Worm (Caenorhabditis elegans) whole organism, L4 larva: Measurements from ENCODE around the gene srxa-8.

Experiments used
- D1046.2 ChIP-seq: fragments of 200-800 bp; sonication (Bioruptor generic); IDR thresholded peaks from 2 replicates; pipeline ENCODE4 v1.3.6; 2022; ENCODE audit warnings: missing genetic modification characterization, missing compliant biosample characterization
- F26F4.8 ChIP-seq: fragments of 200-800 bp; sonication (Bioruptor generic); conservative IDR thresholded peaks from 2 replicates; pipeline ENCODE4 v1.3.6; 2022; ENCODE audit warnings: missing genetic modification characterization, missing compliant biosample characterization
- T20F7.1 ChIP-seq: fragments of 200-800 bp; sonication (Bioruptor generic); optimal IDR thresholded peaks from 2 replicates; lab custom pipeline; 2018; ENCODE audit warnings: mild to moderate bottlenecking, missing genetic modification characterization, missing compliant biosample characterization
- Y105C5A.15 ChIP-seq: fragments of 200-800 bp; sonication (Bioruptor generic); IDR thresholded peaks from 2 replicates; pipeline ENCODE4 v1.3.6; 2022; ENCODE audit warnings: missing genetic modification characterization, missing compliant biosample characterization
- Y5F2A.4 ChIP-seq: fragments of 200-800 bp; sonication (Bioruptor generic); optimal IDR thresholded peaks from 2 replicates; lab custom pipeline; 2018; ENCODE audit warnings: mild to moderate bottlenecking, missing genetic modification characterization, missing compliant biosample characterization
- ZK546.5 ChIP-seq, 2 experiments: sonication (generic microtip); optimal IDR thresholded peaks; 2 replicates each; lab custom pipeline; 2017; ENCODE audit warnings: missing biosample characterization in 2 of 2, missing genetic modification characterization in 2 of 2
- aha-1 ChIP-seq: fragments of 150-350 bp; peaks from one replicate; lab custom pipeline; 2014; ENCODE audit warnings: missing biosample characterization, missing genetic modification characterization
- ceh-82 ChIP-seq: sonication (generic microtip); optimal IDR thresholded peaks from 2 replicates; lab custom pipeline; 2017; ENCODE audit warnings: missing biosample characterization, missing genetic modification characterization
- daf-12 ChIP-seq: fragments of 150-350 bp; optimal IDR thresholded peaks from 2 replicates; lab custom pipeline; 2014; ENCODE audit warnings: missing biosample characterization, missing genetic modification reagents, missing genetic modification characterization
- daf-16 ChIP-seq, 3 experiments: sonication (generic microtip); optimal IDR thresholded peaks; 2 replicates each; lab custom pipeline; 2016 to 2017; ENCODE audit warnings: missing genetic modification characterization in 3 of 3, missing genetic modification reagents in 3 of 3, mild to moderate bottlenecking in 2 of 3, missing compliant biosample characterization in 2 of 3, missing biosample characterization in 1 of 3, moderate library complexity in 1 of 3
- dmd-6 ChIP-seq: fragments of 200-800 bp; sonication (Bioruptor generic); IDR thresholded peaks from 2 replicates; pipeline ENCODE4 v1.3.6; 2022; ENCODE audit warnings: missing genetic modification reagents, missing genetic modification characterization, missing compliant biosample characterization
- duxl-1 ChIP-seq: sonication (generic microtip); optimal IDR thresholded peaks from 2 replicates; lab custom pipeline; 2016; ENCODE audit warnings: mild to moderate bottlenecking, missing genetic modification characterization, moderate library complexity, missing compliant biosample characterization; ENCODE audit not compliant: poor library complexity
- egl-43 ChIP-seq: fragments of 200-800 bp; sonication (Bioruptor generic); IDR thresholded peaks from 2 replicates; pipeline ENCODE4 v1.3.6; 2022; ENCODE audit warnings: missing genetic modification reagents, missing genetic modification characterization, missing compliant biosample characterization
- gei-8 ChIP-seq: fragments of 200-800 bp; sonication (Bioruptor generic); optimal IDR thresholded peaks from 2 replicates; lab custom pipeline; 2018; ENCODE audit warnings: mild to moderate bottlenecking, missing genetic modification characterization, missing compliant biosample characterization
- hlh-11 ChIP-seq: fragments of 200-800 bp; sonication (Bioruptor generic); optimal IDR thresholded peaks from 2 replicates; lab custom pipeline; 2018; ENCODE audit warnings: mild to moderate bottlenecking, missing genetic modification characterization, missing compliant biosample characterization
- hmg-1.1 ChIP-seq: fragments of 200-800 bp; sonication (Bioruptor generic); IDR thresholded peaks from 2 replicates; pipeline ENCODE4 v1.3.6; 2022; ENCODE audit warnings: missing genetic modification reagents, missing genetic modification characterization, missing compliant biosample characterization
- jun-1 ChIP-seq: fragments of 150-350 bp; optimal IDR thresholded peaks from 2 replicates; lab custom pipeline; 2014; ENCODE audit warnings: missing biosample characterization, missing genetic modification reagents, missing genetic modification characterization
- lim-7 ChIP-seq: fragments of 200-800 bp; sonication (Bioruptor generic); IDR thresholded peaks from 2 replicates; pipeline ENCODE4 v1.3.6; 2022; ENCODE audit warnings: missing genetic modification characterization, missing compliant biosample characterization
- lin-38 ChIP-seq: fragments of 200-800 bp; sonication (Bioruptor generic); IDR thresholded peaks from 2 replicates; pipeline ENCODE4 v1.3.6; 2022; ENCODE audit warnings: missing genetic modification reagents, missing genetic modification characterization, missing compliant biosample characterization
- lir-3 ChIP-seq: sonication (generic microtip); optimal IDR thresholded peaks from 2 replicates; lab custom pipeline; 2016; ENCODE audit warnings: mild to moderate bottlenecking, missing genetic modification characterization, missing compliant biosample characterization
- madf-5 ChIP-seq, 2 experiments: fragments of 200-800 bp; sonication (Bioruptor generic); IDR thresholded peaks; 2 replicates each; pipeline ENCODE4 v1.3.6; 2022; ENCODE audit warnings: missing compliant biosample characterization in 2 of 2, missing genetic modification characterization in 2 of 2
- nhr-25 ChIP-seq: sonication (generic microtip); optimal IDR thresholded peaks from 2 replicates; lab custom pipeline; 2017; ENCODE audit warnings: missing genetic modification characterization, mild to moderate bottlenecking, missing compliant biosample characterization, antibody characterized with exemption, moderate library complexity, borderline replicate concordance; ENCODE audit not compliant: insufficient read depth
- nhr-42 ChIP-seq: fragments of 200-800 bp; sonication (Bioruptor generic); IDR thresholded peaks from 2 replicates; pipeline ENCODE4 v1.3.6; 2022; ENCODE audit warnings: missing genetic modification characterization, missing compliant biosample characterization
- nhr-48 ChIP-seq: sonication (generic microtip); optimal IDR thresholded peaks from 2 replicates; lab custom pipeline; 2016; ENCODE audit warnings: mild to moderate bottlenecking, missing genetic modification characterization, missing compliant biosample characterization
- nhr-76 ChIP-seq: fragments of 150-350 bp; optimal IDR thresholded peaks from 2 replicates; lab custom pipeline; 2014; ENCODE audit warnings: missing biosample characterization, missing genetic modification characterization
- pha-4 ChIP-seq, 2 experiments: fragments of 150-350 bp in 1 of 2; fragments of 200-800 bp in 1 of 2; sonication (Bioruptor generic) in 1 of 2; IDR thresholded peaks in 1 of 2; optimal IDR thresholded peaks in 1 of 2; 2 replicates each; pipeline versions ENCODE4 v1.3.6 to Lab custom; 2014 to 2022; ENCODE audit warnings: missing genetic modification characterization in 2 of 2, missing genetic modification reagents in 2 of 2, missing biosample characterization in 1 of 2, missing compliant biosample characterization in 1 of 2
- php-3 ChIP-seq: fragments of 200-800 bp; sonication (Bioruptor generic); IDR thresholded peaks from 2 replicates; pipeline ENCODE4 v1.3.6; 2022; ENCODE audit warnings: missing genetic modification reagents, missing genetic modification characterization, missing compliant biosample characterization
- skn-1 ChIP-seq: fragments of 150-350 bp; optimal IDR thresholded peaks from 2 replicates; lab custom pipeline; 2014; ENCODE audit warnings: missing biosample characterization, missing genetic modification characterization
- snpc-1.2 ChIP-seq: fragments of 200-800 bp; sonication (Bioruptor generic); IDR thresholded peaks from 2 replicates; pipeline ENCODE4 v1.3.6; 2022; ENCODE audit warnings: missing genetic modification reagents, missing genetic modification characterization, missing compliant biosample characterization
- spr-1 ChIP-seq: sonication (generic microtip); optimal IDR thresholded peaks from 2 replicates; lab custom pipeline; 2016; ENCODE audit warnings: mild to moderate bottlenecking, missing genetic modification characterization, missing compliant biosample characterization
- tag-97 ChIP-seq: fragments of 200-800 bp; sonication (Bioruptor generic); IDR thresholded peaks from 2 replicates; pipeline ENCODE4 v1.3.6; 2022; ENCODE audit warnings: missing genetic modification characterization, missing compliant biosample characterization
- tra-1 ChIP-seq: fragments of 200-800 bp; sonication (Bioruptor generic); IDR thresholded peaks from 2 replicates; pipeline ENCODE4 v1.3.6; 2022; ENCODE audit warnings: missing genetic modification reagents, missing genetic modification characterization, missing compliant biosample characterization
- unc-130 ChIP-seq: sonication (generic microtip); optimal IDR thresholded peaks from 2 replicates; lab custom pipeline; 2016; ENCODE audit warnings: missing genetic modification reagents, missing genetic modification characterization, missing compliant biosample characterization
- unc-39 ChIP-seq: sonication (generic microtip); optimal IDR thresholded peaks from 2 replicates; lab custom pipeline; 2017; ENCODE audit warnings: missing biosample characterization, missing genetic modification characterization
- vab-7 ChIP-seq: fragments of 200-800 bp; sonication (Bioruptor generic); IDR thresholded peaks from 2 replicates; pipeline ENCODE4 v1.3.6; 2022; ENCODE audit warnings: missing genetic modification reagents, missing genetic modification characterization, missing compliant biosample characterization
- zfp-2 ChIP-seq: sonication (generic microtip); optimal IDR thresholded peaks from 2 replicates; lab custom pipeline; 2016; ENCODE audit warnings: mild to moderate bottlenecking, missing genetic modification characterization, missing compliant biosample characterization
- zfp-3 ChIP-seq: fragments of 200-800 bp; sonication (Bioruptor generic); conservative IDR thresholded peaks from 2 replicates; pipeline ENCODE4 v1.3.6; 2022; ENCODE audit warnings: missing genetic modification reagents, missing genetic modification characterization, missing compliant biosample characterization
- zip-11 ChIP-seq: fragments of 200-800 bp; sonication (Bioruptor generic); IDR thresholded peaks from 2 replicates; pipeline ENCODE4 v1.3.6; 2022; ENCODE audit warnings: missing genetic modification characterization, missing compliant biosample characterization

srxa-8 gene

DNA sequence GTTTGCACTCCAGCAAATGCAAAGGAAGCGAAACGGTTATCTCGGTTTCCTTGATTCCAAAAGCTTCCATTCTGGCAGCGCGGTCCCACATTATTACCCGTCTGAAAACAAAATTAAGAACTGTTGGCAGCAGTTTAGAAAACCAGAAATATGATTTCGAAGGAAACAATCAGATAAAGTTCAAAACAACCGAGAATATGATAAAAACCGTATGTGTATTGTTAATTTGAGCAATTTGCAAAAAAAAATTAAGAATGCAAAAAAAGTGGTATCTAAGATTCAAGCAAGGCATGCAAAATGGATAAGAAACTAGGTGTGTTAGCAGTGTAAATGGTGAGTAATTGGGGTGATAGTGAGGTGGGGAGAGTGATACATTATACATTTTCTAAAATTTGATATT is 19.9 kb downstream of the srxa-8 start, which contains the start of gene R04D3.4:
TSS of gene R04D3.4 (minus strand) at position 101 of the 400 bp plus-strand sequence.
- TF ChIP-seq lir-3 (tag; lab: Kevin White, UChicago) (no peak), D1046.2 (no peak), lin-38 (GFP tag; lab: Robert Waterston, UW) (no peak)

DNA sequence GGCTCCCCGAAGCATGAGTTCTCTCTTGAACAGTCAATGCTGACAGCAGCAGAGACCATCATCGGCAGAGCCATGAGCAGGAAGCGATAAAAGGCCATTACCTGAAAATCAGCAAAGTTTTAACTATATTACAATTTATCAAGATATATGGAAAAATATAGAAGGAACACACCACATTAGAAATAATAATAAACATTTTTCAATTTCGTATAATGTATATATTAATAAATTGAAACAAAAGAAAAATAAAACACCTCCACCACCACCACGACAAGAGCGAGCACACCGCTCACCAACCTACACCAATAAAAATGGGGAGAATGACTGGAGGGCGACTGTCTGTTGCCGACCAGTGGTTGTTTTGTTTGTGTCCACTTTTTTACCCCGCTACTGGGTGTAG is 22.1 kb downstream of the srxa-8 start, which contains the start of gene R04D3.2:
TSS of gene R04D3.2 (minus strand) at position 101 of the 400 bp plus-strand sequence.
- no peak for TF ChIP-seq tra-1 (GFP tag; lab: Robert Waterston, UW)
- TF ChIP-seq T20F7.1 (GFP tag; lab: Kevin White, UChicago): no peak
- no peak for TF ChIP-seq ceh-82 (tag; lab: Kevin White, UChicago)
- TF ChIP-seq Y105C5A.15 (GFP tag; lab: Robert Waterston, UW): no peak
- TF ChIP-seq ZK546.5 (tag; optimal IDR thresholded peaks at IDR 0.05; lab: Kevin White, UChicago): no peak
- TF ChIP-seq unc-130 (GFP tag; lab: Kevin White, UChicago): no peak
- TF ChIP-seq zip-11 (GFP tag; lab: Robert Waterston, UW): no peak
- no peak for TF ChIP-seq daf-12 (tag; lab: Kevin White, UChicago)
- no peak for TF ChIP-seq nhr-48 (tag; lab: Kevin White, UChicago)
- no peak for TF ChIP-seq lim-7 (GFP tag; lab: Robert Waterston, UW)
- no peak for TF ChIP-seq tag-97 (GFP tag; lab: Robert Waterston, UW)
- no peak for TF ChIP-seq jun-1
- TF ChIP-seq aha-1 (tag; lab: Kevin White, UChicago): no peak
- TF ChIP-seq nhr-76 (tag; lab: Kevin White, UChicago): no peak
- TF ChIP-seq spr-1 (tag; lab: Kevin White, UChicago): no peak
- TF ChIP-seq zfp-2 (tag; lab: Kevin White, UChicago): no peak
- TF ChIP-seq nhr-25: no peak
- TF ChIP-seq php-3: no peak

DNA sequence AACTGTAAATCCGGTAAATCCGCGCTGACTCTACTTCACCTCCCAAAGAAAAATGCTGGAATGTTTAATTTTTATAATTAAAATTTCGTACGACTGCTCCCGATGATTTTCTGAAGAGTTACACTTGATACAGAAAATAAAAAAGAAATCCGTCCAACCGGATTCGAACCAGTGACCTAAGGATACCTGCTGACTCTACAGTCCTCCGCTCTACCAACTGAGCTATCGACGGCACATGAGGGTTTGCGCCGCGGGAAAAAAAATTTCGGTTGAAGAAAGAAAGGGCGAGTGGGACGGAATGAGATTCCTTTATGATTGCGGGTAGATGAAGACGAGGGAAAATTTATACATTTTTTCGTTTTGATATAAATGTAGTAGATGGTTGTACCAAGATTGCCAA is 24.0 kb downstream of the srxa-8 start:
- TF ChIP-seq nhr-42: 0 out of 2 replicates have a peak, but pooled peaks have one; percentile 13
- TF ChIP-seq skn-1 (tag; lab: Kevin White, UChicago): no peak
- TF ChIP-seq nhr-48 (tag; lab: Kevin White, UChicago): peak; percentile 16
- no peak for TF ChIP-seq unc-39
- TF ChIP-seq Y105C5A.15 (GFP tag; lab: Robert Waterston, UW): 0 out of 2 replicates have a peak, but pooled peaks have one; percentile 37
- 0 out of 2 replicates have a peak, but pooled peaks have one; percentile 61 for TF ChIP-seq vab-7 (GFP tag; lab: Robert Waterston, UW)
- TF ChIP-seq Y5F2A.4 (GFP tag; lab: Kevin White, UChicago): no peak
- TF ChIP-seq daf-16 (GFP tag; optimal IDR thresholded peaks at IDR 0.05; lab: Kevin White, UChicago): peak in 1 of 2 experiments; percentile 52
- peak; percentile 17 for TF ChIP-seq daf-16 (tag; optimal IDR thresholded peaks at IDR 0.05; lab: Kevin White, UChicago)
- 0 out of 2 replicates have a peak, but pooled peaks have one; percentile 23 for TF ChIP-seq zfp-3 (GFP tag; lab: Robert Waterston, UW)
- no peak for TF ChIP-seq gei-8 (GFP tag; lab: Kevin White, UChicago)
- TF ChIP-seq hlh-11 (tag; lab: Kevin White, UChicago): no peak
- TF ChIP-seq hmg-1.1 (GFP tag; lab: Robert Waterston, UW): peak; percentile 15; the same call in 1 of the 2 replicates
- TF ChIP-seq madf-5 (GFP tag; IDR thresholded peaks at IDR 0.05; lab: Robert Waterston, UW): peak in 1 of 2 experiments; percentile 58; a peak in 1 of 4 replicates
- peak; percentile 72; the same call in 1 of the 2 replicates for TF ChIP-seq F26F4.8 (GFP tag; lab: Robert Waterston, UW)
- peak; percentile 17; the same call in 1 of the 2 replicates for TF ChIP-seq dmd-6
- peak; percentile 81 for TF ChIP-seq egl-43
- peak; percentile 19 for TF ChIP-seq duxl-1 (tag; lab: Kevin White, UChicago)
- TF ChIP-seq snpc-1.2 (GFP tag; lab: Robert Waterston, UW): 0 out of 2 replicates have a peak, but pooled peaks have one; percentile 37
- peak; percentile 73 for TF ChIP-seq pha-4 (GFP tag; IDR thresholded peaks at IDR 0.05; lab: Robert Waterston, UW)
- no peak for TF ChIP-seq pha-4 (tag; optimal IDR thresholded peaks at IDR 0.05; lab: Kevin White, UChicago)
- TF ChIP-seq lim-7 (GFP tag; lab: Robert Waterston, UW): peak; percentile 78
